Worm (Caenorhabditis elegans): Measurements from ENCODE around the gene smf-3.

The smf-3 gene

ce11 chrIV:2601988-2602861, 16.4 kb upstream of the smf-3 start (continued):
- peak; percentile 99 for TF ChIP-seq pha-4 (tag; optimal IDR thresholded peaks at IDR 0.05)
- TF ChIP-seq tbx-2 (tag; optimal IDR thresholded peaks at IDR 0.05) = peak; percentile 81
- peak; percentile 99 for TF ChIP-seq nhr-25 (tag; optimal IDR thresholded peaks at IDR 0.05)

- TF ChIP-seq ztf-4 (tag; optimal IDR thresholded peaks at IDR 0.05) (no peak), daf-12 (tag; optimal IDR thresholded peaks at IDR 0.05) (no peak), nhr-23 (tag; optimal IDR thresholded peaks at IDR 0.05) (no peak), jun-1 (tag; optimal IDR thresholded peaks at IDR 0.05) (no peak), ceh-82 (tag; optimal IDR thresholded peaks at IDR 0.05) (no peak), egl-27 (tag; optimal IDR thresholded peaks at IDR 0.05) (no peak), elt-3 (tag; optimal IDR thresholded peaks at IDR 0.05) (no peak), aly-2 (tag; optimal IDR thresholded peaks at IDR 0.05) (no peak), pqm-1 (tag; optimal IDR thresholded peaks at IDR 0.05) (no peak), elt-2 (tag; optimal IDR thresholded peaks at IDR 0.05) (no peak), nhr-77 (tag; optimal IDR thresholded peaks at IDR 0.05) (no peak), nhr-43 (tag; optimal IDR thresholded peaks at IDR 0.05; ENCODE audit: poor library complexity, severe bottlenecking) (no peak), tbx-2 (tag; optimal IDR thresholded peaks at IDR 0.05) (no peak), mml-1 (tag; optimal IDR thresholded peaks at IDR 0.05) (no peak), hmg-11 (tag; optimal IDR thresholded peaks at IDR 0.05) (no peak), nhr-76 (tag; optimal IDR thresholded peaks at IDR 0.05) (no peak), fkh-10 (GFP tag; optimal IDR thresholded peaks at IDR 0.05) (no peak), ceh-16 (tag; optimal IDR thresholded peaks at IDR 0.05) (no peak), nhr-237 (tag; optimal IDR thresholded peaks at IDR 0.05) (no peak), ceh-28 (tag; optimal IDR thresholded peaks at IDR 0.05) (no peak)
These were observed 15.8 kb upstream of the smf-3 start for ce11 chrIV:2602862-2603189.

- TF ChIP-seq ceh-28 (tag; optimal IDR thresholded peaks at IDR 0.05) (no peak), ztf-4 (tag; optimal IDR thresholded peaks at IDR 0.05) (no peak), nhr-23 (tag; optimal IDR thresholded peaks at IDR 0.05) (peak; percentile 11), nfya-1 (tag; optimal IDR thresholded peaks at IDR 0.05; ENCODE audit: insufficient read depth) (peak; percentile 32), ceh-16 (tag; optimal IDR thresholded peaks at IDR 0.05) (no peak), ztf-11 (tag; optimal IDR thresholded peaks at IDR 0.05) (no peak), ceh-9 (tag; optimal IDR thresholded peaks at IDR 0.05) (no peak), nhr-25 (tag; optimal IDR thresholded peaks at IDR 0.05) (peak; percentile 22), unc-62 (GFP tag; optimal IDR thresholded peaks at IDR 0.05) (no peak), tbx-2 (tag; optimal IDR thresholded peaks at IDR 0.05) (no peak), pha-4 (tag; optimal IDR thresholded peaks at IDR 0.05) (peak; percentile 61), nhr-67 (tag; optimal IDR thresholded peaks at IDR 0.05) (no peak), ama-1 (optimal IDR thresholded peaks at IDR 0.05) (peak; percentile 87), egl-5 (tag; optimal IDR thresholded peaks at IDR 0.05) (peak; percentile 43), mml-1 (tag; optimal IDR thresholded peaks at IDR 0.05) (no peak)
These were observed 15.1 kb upstream of the smf-3 start for ce11 chrIV:2603556-2604021.

- no peak for TF ChIP-seq unc-62 (GFP tag; optimal IDR thresholded peaks at IDR 0.05)
- no peak for TF ChIP-seq nhr-23 (tag; optimal IDR thresholded peaks at IDR 0.05)
- TF ChIP-seq zag-1 (tag; optimal IDR thresholded peaks at IDR 0.05) = no peak
- no peak for TF ChIP-seq snpc-4 (tag; optimal IDR thresholded peaks at IDR 0.05)
- no peak for TF ChIP-seq skn-1 (tag; optimal IDR thresholded peaks at IDR 0.05)
- TF ChIP-seq fkh-10 (GFP tag; optimal IDR thresholded peaks at IDR 0.05) = no peak
- no peak for TF ChIP-seq pqm-1 (tag; optimal IDR thresholded peaks at IDR 0.05)
- TF ChIP-seq nhr-25 (tag; optimal IDR thresholded peaks at IDR 0.05) = no peak
- TF ChIP-seq nhr-237 (tag; optimal IDR thresholded peaks at IDR 0.05) = no peak
- no peak for TF ChIP-seq unc-39 (tag; optimal IDR thresholded peaks at IDR 0.05)
These were observed 12.1 kb upstream of the smf-3 start for ce11 chrIV:2606572-2606971.

All from whole organism, L3 larva.